Fruit fly (Drosophila melanogaster) S2 (cell line): ENCODE measurements around the gene TTLL6B.

ENCODE experiments used
- CG8478 ChIP-seq: fragments of >200 bp; optimal IDR thresholded peaks from 2 replicates; lab custom pipeline; 2018
- CTCF ChIP-seq, 2 experiments: fragments of >200 bp; optimal IDR thresholded peaks; 2 replicates each; lab custom pipeline; 2018

The TTLL6B gene

dm6 chr3R:27273118-27274062 lies 22.6 kb upstream of the TTLL6B start, which contains the start of gene CG5934:
TSS of gene CG5934 (plus strand) at chr3R:27273705.
- peak in 1 of 2 experiments; percentile 3 for TF ChIP-seq CTCF (optimal IDR thresholded peaks at IDR 0.05; lab: Kevin White, UChicago)
- no peak for TF ChIP-seq CG8478 (lab: Kevin White, UChicago)

- TF ChIP-seq CG8478 (lab: Kevin White, UChicago), result no peak
- TF ChIP-seq CTCF (optimal IDR thresholded peaks at IDR 0.05; lab: Kevin White, UChicago), result no peak
Measured at dm6 chr3R:27272233-27272632, 21.4 kb upstream of the TTLL6B start.

dm6 chr3R:27270379-27271266 lies 19.8 kb upstream of the TTLL6B start:
- TF ChIP-seq CG8478 (lab: Kevin White, UChicago) (no peak), CTCF (optimal IDR thresholded peaks at IDR 0.05; lab: Kevin White, UChicago) (no peak)

- TF ChIP-seq CTCF (optimal IDR thresholded peaks at IDR 0.05; lab: Kevin White, UChicago) (no peak), CG8478 (lab: Kevin White, UChicago) (no peak)
Measured at dm6 chr3R:27265330-27265729, 14.5 kb upstream of the TTLL6B start, which contains the start of the genes CG14262 and CG14260. TSS of gene CG14262 (minus strand) at chr3R:27265430. TSS of gene CG14260 (plus strand) at chr3R:27265457.

dm6 chr3R:27263434-27264215 lies 12.8 kb upstream of the TTLL6B start, which contains the start of gene woc:
TSS of gene woc (minus strand) at chr3R:27264055.
- TF ChIP-seq CG8478 (lab: Kevin White, UChicago) (no peak), CTCF (optimal IDR thresholded peaks at IDR 0.05; lab: Kevin White, UChicago) (peak; percentile 24 to 33)

dm6 chr3R:27253921-27254376 lies 3.1 kb upstream of the TTLL6B start:
- no peak for TF ChIP-seq CTCF (optimal IDR thresholded peaks at IDR 0.05; lab: Kevin White, UChicago)
- TF ChIP-seq CG8478 (lab: Kevin White, UChicago), result no peak

dm6 chr3R:27253136-27253920 lies 2.5 kb upstream of the TTLL6B start, which contains the start of gene pll:
TSS of gene pll (minus strand) at chr3R:27253182.
- no peak for TF ChIP-seq CG8478 (lab: Kevin White, UChicago)
- TF ChIP-seq CTCF (optimal IDR thresholded peaks at IDR 0.05; lab: Kevin White, UChicago), result no peak

- no peak for TF ChIP-seq CTCF (optimal IDR thresholded peaks at IDR 0.05; lab: Kevin White, UChicago)
- no peak for TF ChIP-seq CG8478 (lab: Kevin White, UChicago)
Measured at dm6 chr3R:27247892-27248291, 2.9 kb downstream of the TTLL6B start, which contains the start of gene CG5984. TSS of gene CG5984 (minus strand) at chr3R:27247992.

dm6 chr3R:27246264-27246663 lies 4.5 kb downstream of the TTLL6B start:
- TF ChIP-seq CTCF (optimal IDR thresholded peaks at IDR 0.05; lab: Kevin White, UChicago) (no peak), CG8478 (lab: Kevin White, UChicago) (no peak)

- TF ChIP-seq CG8478 (lab: Kevin White, UChicago) (no peak), CTCF (optimal IDR thresholded peaks at IDR 0.05; lab: Kevin White, UChicago) (no peak)
Measured at dm6 chr3R:27245401-27245757, 5.4 kb downstream of the TTLL6B start.

dm6 chr3R:27244742-27245400 lies 5.9 kb downstream of the TTLL6B start, which contains the start of gene CG18766:
TSS of gene CG18766 (minus strand) at chr3R:27245249.
- TF ChIP-seq CG8478 (lab: Kevin White, UChicago), result peak; percentile 11
- peak; percentile 53 to 65 for TF ChIP-seq CTCF (optimal IDR thresholded peaks at IDR 0.05; lab: Kevin White, UChicago)

- no peak for TF ChIP-seq CTCF (optimal IDR thresholded peaks at IDR 0.05; lab: Kevin White, UChicago)
- no peak for TF ChIP-seq CG8478 (lab: Kevin White, UChicago)
Measured at dm6 chr3R:27244412-27244741, 6.4 kb downstream of the TTLL6B start.
